Worm (Caenorhabditis elegans): ENCODE data around the gene ZK84.2.
A peak's percentile ranks its signal among the peaks of the same experiment; 100 is the strongest.

ZK84.2 gene

ce11 chrII:6000136-6000535, 14.0 kb upstream of the ZK84.2 start, which contains the start of gene ins-6:
Gene ins-6, plus strand, starts transcription at chrII:6000436.
- no peak for TF ChIP-seq nhr-41 (GFP tag; IDR thresholded peaks at IDR 0.05)

ce11 chrII:6001004-6001403, 13.2 kb upstream of the ZK84.2 start:
- TF ChIP-seq unc-62 (GFP tag; optimal IDR thresholded peaks at IDR 0.05 in 1 of 2) = peak in 1 of 2 experiments; percentile 93
- no peak for TF ChIP-seq unc-62 (tag; optimal IDR thresholded peaks at IDR 0.05)
- TF ChIP-seq tag-97 (GFP tag; IDR thresholded peaks at IDR 0.05) = no peak

- peak; percentile 47; the same call in 1 of the 2 replicates for TF ChIP-seq set-16 (GFP tag; IDR thresholded peaks at IDR 0.05)
Observed at ce11 chrII:6008887-6009286, 5.3 kb upstream of the ZK84.2 start, which contains the start of gene ZK84.4. Gene ZK84.4, minus strand, starts transcription at chrII:6008987.

- TF ChIP-seq tra-1 (GFP tag; IDR thresholded peaks at IDR 0.05) = no peak
- TF ChIP-seq ces-1 (GFP tag; optimal IDR thresholded peaks at IDR 0.05) = no peak
- TF ChIP-seq daf-19 (GFP tag; conservative IDR thresholded peaks at IDR 0.05) = no peak
- no peak for TF ChIP-seq attf-4 (tag; optimal IDR thresholded peaks at IDR 0.05)
- no peak for TF ChIP-seq ama-1 (optimal IDR thresholded peaks at IDR 0.05)
- TF ChIP-seq jun-1 (tag; optimal IDR thresholded peaks at IDR 0.05) = no peak
- TF ChIP-seq nhr-48 (tag; optimal IDR thresholded peaks at IDR 0.05) = no peak
- TF ChIP-seq mxl-3 (GFP tag; optimal IDR thresholded peaks at IDR 0.05) = no peak
- no peak for TF ChIP-seq vab-7 (GFP tag; IDR thresholded peaks at IDR 0.05)
- no peak for TF ChIP-seq saeg-2 (GFP tag; IDR thresholded peaks at IDR 0.05)
- TF ChIP-seq nhr-111 (GFP tag; optimal IDR thresholded peaks at IDR 0.05) = no peak
- TF ChIP-seq F44E2.7 (GFP tag; IDR thresholded peaks at IDR 0.05) = no peak
- no peak for TF ChIP-seq nhr-77 (tag; optimal IDR thresholded peaks at IDR 0.05)
- TF ChIP-seq Y5F2A.4 (GFP tag; optimal IDR thresholded peaks at IDR 0.05) = no peak
- no peak for TF ChIP-seq nhr-237 (tag; optimal IDR thresholded peaks at IDR 0.05)
- TF ChIP-seq zag-1 (tag; optimal IDR thresholded peaks at IDR 0.05) = no peak
- TF ChIP-seq ceh-28 (tag; optimal IDR thresholded peaks at IDR 0.05) = no peak
- TF ChIP-seq dpl-1 (GFP tag; optimal IDR thresholded peaks at IDR 0.05) = no peak
- TF ChIP-seq snpc-4 (tag; optimal IDR thresholded peaks at IDR 0.05) = no peak
Observed at ce11 chrII:6010544-6010943, 3.6 kb upstream of the ZK84.2 start, which contains the start of gene ins-20. Gene ins-20, plus strand, starts transcription at chrII:6010844.

- TF ChIP-seq unc-39 (tag; optimal IDR thresholded peaks at IDR 0.05) (no peak), nhr-10 (tag; optimal IDR thresholded peaks at IDR 0.05) (no peak), F26F4.8 (GFP tag; conservative IDR thresholded peaks at IDR 0.05) (no peak), dmd-8 (GFP tag; IDR thresholded peaks at IDR 0.05) (no peak), nhr-102 (tag; optimal IDR thresholded peaks at IDR 0.05) (no peak), ama-1 (optimal IDR thresholded peaks at IDR 0.05) (no peak), T20F7.1 (GFP tag; optimal IDR thresholded peaks at IDR 0.05) (no peak), egl-43 (GFP tag; IDR thresholded peaks at IDR 0.05) (no peak), ceh-44 (GFP tag; IDR thresholded peaks at IDR 0.05) (no peak), cey-2 (tag; optimal IDR thresholded peaks at IDR 0.05; ENCODE audit: borderline replicate concordance, insufficient read depth) (no peak), nhr-11 (tag; optimal IDR thresholded peaks at IDR 0.05) (no peak), saeg-2 (GFP tag; IDR thresholded peaks at IDR 0.05) (no peak), spr-1 (tag; optimal IDR thresholded peaks at IDR 0.05) (no peak), ZK546.5 (tag; optimal IDR thresholded peaks at IDR 0.05) (no peak)
Observed at ce11 chrII:6016410-6016809, 2.3 kb downstream of the ZK84.2 start, which contains the start of gene ZK84.5. Gene ZK84.5, minus strand, starts transcription at chrII:6016510.
